Fruit fly (Drosophila melanogaster): ENCODE data around the gene Rbf2.

The Rbf2 gene

DNA sequence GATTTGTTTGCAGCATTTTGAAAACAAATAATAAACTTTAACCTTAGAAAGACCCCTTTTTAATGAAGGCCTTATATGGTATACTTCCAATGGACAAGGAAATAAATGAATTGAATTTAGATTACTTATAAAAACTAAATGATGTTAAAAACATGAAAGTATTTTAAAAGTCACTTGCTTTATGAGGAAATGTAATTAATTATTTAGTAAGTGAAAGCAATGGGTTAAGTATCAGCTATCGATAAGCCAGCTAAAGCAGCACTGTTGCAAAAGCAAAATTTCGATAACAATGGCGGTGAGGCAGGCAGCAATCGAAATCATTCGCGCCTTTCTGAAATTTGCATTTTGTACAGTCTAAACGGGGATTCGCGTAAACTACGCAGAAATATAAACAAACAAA is at the start of gene Rbf2, which contains the start of gene CG32856:
Rbf2 (plus strand) TSS at position 278 of the 400 bp plus-strand sequence.
CG32856 (minus strand) TSS at position 183 of the 400 bp plus-strand sequence.
- peak; percentile 93 for TF ChIP-seq CG17801 (GFP tag; optimal IDR thresholded peaks at IDR 0.05; ENCODE audit: partially characterized antibody)

DNA sequence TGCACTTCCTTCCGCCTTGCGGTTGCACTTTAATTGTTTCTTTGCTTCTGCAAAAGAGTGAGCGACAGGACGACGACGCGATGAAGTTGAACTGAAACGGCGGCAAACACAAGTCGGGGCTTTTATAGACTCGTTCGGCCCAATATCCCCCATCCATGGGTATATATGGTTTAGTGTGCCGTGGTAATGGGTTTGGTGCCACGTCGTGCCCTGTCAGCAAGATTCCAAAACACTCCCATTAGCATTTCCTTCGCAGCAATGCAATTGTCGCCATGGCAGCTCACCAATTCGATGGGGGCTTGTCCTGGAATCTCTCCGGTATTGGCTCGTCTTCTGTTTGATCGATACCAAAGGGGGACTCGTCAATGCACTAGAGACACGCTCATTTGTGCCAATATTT is 47.3 kb upstream of the Rbf2 start, which contains the start of gene CG45105:
CG45105 (minus strand) TSS at position 101 of the 400 bp plus-strand sequence.
- TF ChIP-seq CG17801 (GFP tag; optimal IDR thresholded peaks at IDR 0.05; ENCODE audit: partially characterized antibody): no peak

DNA sequence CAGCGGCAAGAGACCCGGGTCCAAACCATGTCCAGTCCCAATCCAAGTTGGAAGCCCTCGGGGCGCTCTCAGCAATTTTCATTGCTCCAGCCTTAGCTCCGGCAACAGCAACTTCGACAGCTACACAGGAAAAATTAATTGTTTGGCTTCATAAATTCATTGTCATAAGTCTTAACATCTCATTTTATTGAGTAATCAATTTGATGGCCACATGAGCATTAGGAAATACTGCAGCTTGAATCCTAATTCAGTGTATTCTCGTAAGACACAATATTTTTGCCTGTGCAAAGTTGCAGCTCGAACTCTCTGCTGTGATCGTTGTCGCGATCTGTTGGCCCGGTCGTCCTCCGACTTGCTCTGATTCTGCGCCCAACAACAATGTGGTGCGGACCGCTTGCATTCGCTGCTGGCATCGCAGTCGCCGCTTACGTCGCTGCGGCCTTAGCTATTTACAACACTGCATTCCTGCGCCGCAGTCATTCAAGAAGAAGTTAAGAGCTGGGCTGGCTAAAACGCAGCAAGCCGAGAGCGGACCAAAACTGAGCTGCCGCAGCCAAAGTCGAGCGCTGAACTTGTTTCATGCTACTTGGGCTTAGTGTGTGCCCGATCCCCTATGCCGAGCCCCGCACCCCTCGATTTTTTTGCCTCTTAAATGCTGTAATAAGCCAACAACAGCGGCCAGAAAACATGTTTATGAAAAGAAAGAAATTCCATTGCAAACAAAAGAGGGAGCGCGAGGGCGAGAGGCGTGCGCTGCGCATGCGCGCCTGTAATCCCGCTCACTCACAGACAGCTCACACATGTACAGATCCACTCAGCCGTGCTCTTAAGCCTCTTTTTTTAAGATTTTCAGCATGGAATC is 45.6 kb upstream of the Rbf2 start:
- no peak for TF ChIP-seq CG17801 (GFP tag; optimal IDR thresholded peaks at IDR 0.05; ENCODE audit: partially characterized antibody)

DNA sequence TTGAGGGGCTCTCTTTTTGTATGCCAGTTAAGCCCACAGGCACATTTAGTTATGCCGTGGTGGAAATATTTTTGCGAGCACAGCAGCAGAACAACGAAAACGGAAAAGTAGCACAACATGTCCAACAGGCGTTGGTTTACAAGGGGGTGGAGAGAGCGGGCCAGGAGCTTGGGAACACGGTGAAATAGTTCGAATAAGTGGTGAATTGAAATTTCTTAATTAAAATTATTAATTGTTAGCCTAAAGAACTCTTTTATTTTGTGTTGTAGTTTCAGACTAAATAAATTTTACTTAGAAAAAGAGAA is 45.1 kb upstream of the Rbf2 start:
- no peak for TF ChIP-seq CG17801 (GFP tag; optimal IDR thresholded peaks at IDR 0.05; ENCODE audit: partially characterized antibody)

DNA sequence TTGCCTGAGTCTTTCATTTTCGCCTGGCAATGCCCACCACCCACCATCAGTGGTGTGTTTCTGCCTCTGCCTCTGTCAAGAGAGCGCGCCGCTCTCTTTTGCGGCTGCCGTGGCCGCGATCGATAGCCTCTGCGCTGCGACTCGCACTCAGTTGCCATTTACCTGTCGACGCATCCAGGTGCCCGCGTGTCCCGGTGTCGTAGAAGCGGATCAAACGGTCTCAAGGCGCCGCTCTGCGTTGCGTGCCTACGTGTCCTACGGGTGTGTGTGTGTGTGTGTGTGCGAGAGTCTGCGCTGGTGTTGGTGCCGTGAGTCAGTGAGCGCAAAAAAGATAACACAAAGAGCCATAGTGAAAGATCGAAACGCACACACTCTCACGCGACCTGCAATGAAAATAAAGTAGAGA is 44.5 kb upstream of the Rbf2 start, which contains the start of gene Fbxl7:
Fbxl7 (plus strand) TSS at position 148 of the 406 bp plus-strand sequence.
- TF ChIP-seq CG17801 (GFP tag; optimal IDR thresholded peaks at IDR 0.05; ENCODE audit: partially characterized antibody): no peak

DNA sequence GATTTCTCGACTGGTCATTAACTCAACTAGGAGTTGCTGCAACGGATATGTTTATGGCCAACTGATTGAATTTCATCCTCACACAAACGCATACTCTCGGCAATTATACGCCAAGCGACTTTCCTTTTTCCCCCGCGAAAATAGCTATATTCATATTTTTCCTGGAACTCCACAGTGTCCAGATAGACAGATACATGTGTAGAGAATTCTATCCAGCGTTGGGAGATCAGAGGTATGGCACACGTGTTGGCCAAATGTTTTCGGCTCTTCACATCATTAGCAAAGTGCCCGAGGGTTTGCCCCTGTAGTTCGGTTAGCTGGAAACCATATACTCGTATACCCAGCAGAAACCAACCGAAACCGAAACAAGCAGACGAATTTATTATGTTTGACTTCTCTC is 43.5 kb upstream of the Rbf2 start:
- TF ChIP-seq CG17801 (GFP tag; optimal IDR thresholded peaks at IDR 0.05; ENCODE audit: partially characterized antibody): no peak

DNA sequence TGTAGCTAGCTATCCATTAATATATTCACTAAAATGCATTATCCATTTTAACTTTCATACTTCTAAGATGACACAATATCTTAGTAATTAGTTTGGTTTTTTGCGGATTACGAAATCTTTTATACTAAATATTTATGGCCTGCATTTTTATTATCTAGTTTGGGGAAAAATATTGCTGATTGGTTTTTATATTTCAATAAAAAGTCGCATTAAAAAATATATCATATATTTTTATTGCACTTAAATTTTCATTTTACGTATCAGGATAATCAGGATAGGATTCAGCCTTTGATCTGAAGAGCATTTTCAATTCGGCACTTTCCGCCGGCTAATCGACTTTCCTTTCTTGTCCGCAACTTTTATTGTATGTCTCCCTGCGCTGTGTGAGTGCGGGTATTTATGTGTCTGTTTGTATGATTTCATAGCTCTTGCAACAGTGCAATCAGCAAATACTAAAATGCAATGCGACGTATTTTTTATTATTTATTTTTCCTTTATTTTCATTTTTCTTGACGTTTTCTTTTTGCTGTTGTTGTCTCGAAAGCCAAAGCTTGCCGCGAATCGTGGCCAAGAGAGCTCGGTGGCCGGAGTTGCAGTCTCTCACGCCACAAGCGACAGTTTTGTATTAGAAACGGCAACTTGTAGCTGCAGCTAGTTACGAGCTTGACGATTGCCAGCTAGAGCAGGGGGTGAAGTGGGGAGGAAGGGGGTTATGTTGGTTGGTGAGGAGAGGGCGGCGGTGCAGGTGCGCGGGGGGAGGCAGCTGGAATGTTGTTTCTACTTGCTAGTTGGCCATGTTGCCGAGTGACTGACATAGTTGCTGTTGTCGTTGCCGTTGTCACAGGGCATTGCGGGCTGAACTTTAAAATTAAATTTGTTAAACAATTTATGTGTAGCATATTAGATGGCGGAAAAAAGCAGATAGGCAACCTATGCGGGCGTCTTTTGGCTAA is 42.3 kb upstream of the Rbf2 start:
- no peak for TF ChIP-seq CG17801 (GFP tag; optimal IDR thresholded peaks at IDR 0.05; ENCODE audit: partially characterized antibody)

DNA sequence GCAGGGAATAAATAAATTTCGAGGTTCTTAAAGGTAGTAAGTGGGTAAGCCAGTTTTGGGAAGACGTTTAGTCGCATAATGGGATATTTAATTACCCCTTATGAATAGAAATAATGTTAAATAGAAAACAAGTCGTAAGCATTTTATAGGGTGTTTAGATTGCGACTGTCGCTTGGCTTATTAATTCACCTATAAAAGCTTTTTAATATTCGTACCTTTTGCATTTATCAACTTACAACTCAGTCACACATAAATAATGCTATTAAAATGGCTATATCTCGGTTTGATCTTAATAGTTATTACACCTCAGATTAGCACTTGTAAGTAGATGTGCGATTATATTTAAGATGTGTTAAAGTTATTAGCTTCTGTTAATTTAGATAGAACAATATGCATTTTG is 39.9 kb upstream of the Rbf2 start, which contains the start of gene CG34276:
CG34276 (plus strand) TSS at position 301 of the 400 bp plus-strand sequence.
- no peak for TF ChIP-seq CG17801 (GFP tag; optimal IDR thresholded peaks at IDR 0.05; ENCODE audit: partially characterized antibody)

DNA sequence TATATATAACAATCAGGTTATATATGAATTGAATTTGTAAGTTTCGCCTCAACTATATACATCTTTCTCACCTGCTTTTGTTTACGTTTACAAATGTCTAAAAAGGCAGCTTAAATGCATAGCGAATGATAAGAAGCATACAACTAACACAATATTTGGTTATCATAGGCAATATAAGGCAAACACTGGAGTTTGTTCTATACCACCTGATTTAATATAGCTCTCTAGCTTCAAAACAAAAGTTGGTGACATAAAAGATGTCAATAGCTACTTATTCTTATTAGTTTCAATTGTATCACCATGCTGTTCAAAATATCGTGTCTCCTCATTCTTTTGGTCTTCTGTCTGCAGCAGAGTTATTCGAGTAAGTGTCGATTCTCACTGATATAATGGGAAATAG is 39.3 kb upstream of the Rbf2 start:
- TF ChIP-seq CG17801 (GFP tag; optimal IDR thresholded peaks at IDR 0.05; ENCODE audit: partially characterized antibody): no peak

DNA sequence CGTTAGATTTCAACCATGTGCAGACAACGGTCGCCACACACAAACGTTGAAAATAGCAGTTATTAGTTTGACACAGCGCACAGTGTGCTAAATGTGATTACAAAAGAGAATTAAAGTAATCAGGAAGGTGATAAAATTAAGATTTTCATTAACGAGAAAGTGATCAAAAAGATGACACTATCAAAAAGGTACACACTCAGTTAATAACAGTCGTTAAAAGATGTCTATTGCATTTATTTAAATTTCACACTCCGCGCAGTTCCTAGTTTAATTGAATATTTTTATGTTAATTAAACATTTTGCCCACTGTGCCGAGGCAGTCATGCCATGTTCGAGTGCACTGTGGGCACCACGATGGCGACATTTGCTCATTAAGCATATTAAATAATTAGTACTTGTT is 38.1 kb upstream of the Rbf2 start:
- no peak for TF ChIP-seq CG17801 (GFP tag; optimal IDR thresholded peaks at IDR 0.05; ENCODE audit: partially characterized antibody)

DNA sequence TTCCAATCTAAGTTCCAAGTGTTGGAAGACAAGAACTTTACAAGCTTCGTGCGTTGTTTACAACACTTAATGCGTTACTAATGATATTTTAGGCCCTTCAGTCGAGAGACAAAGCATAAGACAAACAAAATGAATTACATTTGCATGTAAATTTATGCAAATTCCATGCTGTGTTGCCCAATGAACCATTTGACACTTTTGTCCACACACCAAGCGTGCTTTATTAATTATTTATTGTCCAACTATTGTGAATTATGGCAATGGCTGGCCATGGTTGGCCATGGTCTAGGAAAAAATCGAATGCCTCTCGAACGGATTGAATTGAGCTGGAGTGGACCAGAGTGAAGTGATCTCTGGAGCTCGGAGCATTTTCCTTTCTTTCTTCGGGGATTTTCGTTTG is 37.1 kb upstream of the Rbf2 start:
- no peak for TF ChIP-seq CG17801 (GFP tag; optimal IDR thresholded peaks at IDR 0.05; ENCODE audit: partially characterized antibody)

DNA sequence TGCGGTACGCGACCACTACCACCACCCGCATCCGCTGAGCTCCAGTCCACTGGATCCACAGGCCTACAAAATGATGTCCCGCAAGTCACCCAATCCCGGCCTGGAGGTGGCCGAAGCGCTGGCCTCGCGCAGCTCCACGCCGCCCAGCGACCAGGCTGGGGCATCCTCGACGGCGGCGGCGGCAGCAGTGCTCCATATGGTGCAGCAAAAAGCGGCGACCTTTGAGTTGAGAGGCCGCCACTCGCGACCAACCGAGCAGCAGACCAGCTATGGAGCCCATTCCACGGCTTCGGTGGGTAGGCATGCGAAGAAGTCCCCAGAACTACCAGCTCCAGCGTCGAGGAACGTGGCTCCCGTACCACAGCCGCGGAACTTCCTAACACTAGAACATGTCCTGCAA is 35.2 kb upstream of the Rbf2 start:
- TF ChIP-seq CG17801 (GFP tag; optimal IDR thresholded peaks at IDR 0.05; ENCODE audit: partially characterized antibody): no peak

DNA sequence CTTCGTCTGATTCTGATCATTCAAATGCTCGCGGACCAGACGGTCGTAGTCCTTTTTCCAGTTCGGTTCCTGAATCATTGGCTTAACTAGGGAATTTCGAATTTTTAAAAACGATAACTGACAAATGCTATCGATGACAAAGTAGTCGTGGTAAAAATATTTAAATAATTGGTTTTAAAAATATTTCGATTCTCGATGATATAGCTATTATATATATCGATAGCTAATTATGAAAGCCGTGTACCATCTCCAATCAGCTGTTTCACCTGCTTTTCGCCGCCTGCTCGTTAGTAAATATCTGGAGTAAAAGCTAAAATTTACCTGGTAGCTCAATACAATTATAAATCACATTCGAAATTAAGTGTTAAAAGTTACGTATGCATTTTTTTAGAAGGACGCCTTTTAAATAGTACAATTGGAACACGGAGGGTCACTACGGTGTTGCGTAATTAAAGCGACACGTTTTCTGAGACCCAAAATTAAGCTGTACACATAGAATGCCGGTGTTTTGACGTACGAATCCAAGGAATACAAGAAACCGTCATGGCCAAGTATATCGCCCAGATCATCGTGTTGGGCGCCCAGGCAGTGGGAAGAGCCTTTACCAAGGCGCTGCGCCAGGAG is 31.5 kb upstream of the Rbf2 start, which contains the start of the genes CG5478 and blp:
CG5478 (minus strand) TSS at position 126 of the 624 bp plus-strand sequence.
blp (plus strand) TSS at position 239 of the 624 bp plus-strand sequence.
- no peak for TF ChIP-seq CG17801 (GFP tag; optimal IDR thresholded peaks at IDR 0.05; ENCODE audit: partially characterized antibody)

DNA sequence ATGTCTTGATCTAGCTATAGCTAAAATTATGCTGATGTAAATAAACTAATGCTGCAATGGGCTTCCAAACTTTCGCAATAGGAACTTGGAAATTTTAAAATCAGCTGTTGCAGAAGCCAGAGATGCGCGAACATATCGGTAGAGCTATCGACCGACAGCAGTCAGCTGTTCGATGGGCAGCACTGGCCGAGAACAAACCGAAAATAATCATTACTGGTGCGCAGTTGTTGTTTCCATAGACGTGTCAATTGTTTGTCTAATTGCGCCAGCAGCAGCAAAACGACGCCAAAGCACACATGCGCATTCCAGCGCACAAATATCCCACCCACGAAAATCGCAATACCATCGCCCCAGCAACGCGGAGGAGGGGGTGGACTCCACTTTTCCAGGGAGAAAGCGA is 30.3 kb upstream of the Rbf2 start, which contains the start of gene Sap47:
Sap47 (plus strand) TSS at position 149 of the 400 bp plus-strand sequence.
- no peak for TF ChIP-seq CG17801 (GFP tag; optimal IDR thresholded peaks at IDR 0.05; ENCODE audit: partially characterized antibody)

DNA sequence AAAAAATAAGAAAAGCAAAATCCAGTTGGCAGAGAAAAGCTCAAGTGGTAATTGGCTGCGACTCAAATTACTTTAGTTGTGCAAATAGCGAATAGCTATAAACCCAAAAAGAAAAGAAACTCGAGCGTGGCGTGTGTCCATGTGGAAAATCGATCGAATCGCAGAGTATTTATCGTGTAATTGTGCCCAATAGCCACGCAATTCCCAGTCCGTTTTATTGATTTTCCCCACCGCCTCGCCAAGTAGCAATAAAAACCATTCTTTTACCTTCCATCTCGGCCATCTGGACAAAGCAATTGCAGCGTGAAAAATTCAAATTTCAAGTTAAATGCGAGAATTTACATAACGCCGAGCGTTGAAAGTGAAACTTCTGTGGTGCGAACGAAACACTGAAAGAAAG is 29.7 kb upstream of the Rbf2 start:
- no peak for TF ChIP-seq CG17801 (GFP tag; optimal IDR thresholded peaks at IDR 0.05; ENCODE audit: partially characterized antibody)
